Worm (Caenorhabditis elegans): ENCODE data around the gene Y53F4B.20.

DNA sequence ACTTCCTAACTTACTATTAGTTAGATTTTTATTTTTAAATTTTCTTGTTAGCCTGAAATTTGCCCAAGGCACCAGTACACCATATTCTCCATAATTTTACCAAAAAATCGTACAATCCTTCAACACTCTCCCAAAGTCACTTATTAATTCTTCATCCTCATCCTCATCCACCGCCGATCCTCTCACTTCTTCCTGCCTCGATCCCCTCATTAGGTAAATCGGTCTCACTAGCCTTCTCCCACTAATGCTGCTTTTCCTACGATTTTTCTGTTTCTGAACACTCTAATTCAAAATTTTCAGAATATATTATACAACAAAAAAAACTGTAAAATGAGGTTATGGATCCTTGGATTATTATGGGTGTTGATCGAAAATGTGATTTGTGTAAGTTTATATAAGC, 51.6 kb downstream of the Y53F4B.20 start, which contains the start of gene Y53F4B.25:
- no peak for TF ChIP-seq med-1 (GFP tag; optimal IDR thresholded peaks at IDR 0.05; ENCODE audit: insufficient read depth)
- no peak for TF ChIP-seq cog-1 (tag; optimal IDR thresholded peaks at IDR 0.05)
- no peak for TF ChIP-seq flt-1 (GFP tag; IDR thresholded peaks at IDR 0.05)
- no peak for TF ChIP-seq ztf-29 (GFP tag; IDR thresholded peaks at IDR 0.05)
- no peak for TF ChIP-seq ztf-23 (GFP tag; IDR thresholded peaks at IDR 0.05)
- TF ChIP-seq T22C8.4 (GFP tag; IDR thresholded peaks at IDR 0.05) = no peak

All from whole organism, midembryonic.